Fruit fly (Drosophila melanogaster) whole organism, embryonic: ENCODE data around the gene Cad96Cb.

Experiments used
- Atf-2 ChIP-seq: fragments of 200-800 bp; sonication (Bioruptor generic); optimal IDR thresholded peaks from 2 replicates; lab custom pipeline; 2016; ENCODE audit warnings: missing biosample characterization, missing genetic modification characterization
- Atf3 ChIP-seq: fragments of 200-800 bp; sonication (Bioruptor generic); optimal IDR thresholded peaks from 3 replicates; lab custom pipeline; 2016; ENCODE audit warnings: missing biosample characterization, missing genetic modification characterization
- CG14014 ChIP-seq: fragments of 200-800 bp; sonication (Bioruptor generic); IDR thresholded peaks from 2 replicates; pipeline ENCODE4 v1.3.6; 2022; ENCODE audit warnings: missing biosample characterization, missing genetic modification characterization
- CG14050 ChIP-seq: fragments of 200-800 bp; sonication (Bioruptor generic); IDR thresholded peaks from 3 replicates; pipeline ENCODE4 v1.3.6; 2022; ENCODE audit warnings: missing biosample characterization, missing genetic modification characterization
- CG14710 ChIP-seq: fragments of 200-800 bp; sonication (Bioruptor generic); optimal IDR thresholded peaks from 3 replicates; lab custom pipeline; 2019; ENCODE audit warnings: missing biosample characterization, mild to moderate bottlenecking, missing genetic modification characterization, moderate library complexity
- CG15011 ChIP-seq: fragments of 200-800 bp; sonication (Bioruptor generic); optimal IDR thresholded peaks from 3 replicates; lab custom pipeline; 2018; ENCODE audit warnings: missing biosample characterization, mild to moderate bottlenecking, missing genetic modification characterization
- CG17359 ChIP-seq: fragments of 200-800 bp; sonication (Bioruptor generic); optimal IDR thresholded peaks from 3 replicates; lab custom pipeline; 2018; ENCODE audit warnings: missing biosample characterization, mild to moderate bottlenecking, missing genetic modification characterization, moderate library complexity
- CG17568 ChIP-seq: fragments of 200-800 bp; sonication (Bioruptor generic); optimal IDR thresholded peaks from 2 replicates; lab custom pipeline; 2018; ENCODE audit warnings: missing biosample characterization, mild to moderate bottlenecking, missing genetic modification characterization, moderate library complexity
- CG18599 ChIP-seq: fragments of 200-800 bp; sonication (Bioruptor generic); optimal IDR thresholded peaks from 3 replicates; lab custom pipeline; 2017; ENCODE audit warnings: missing biosample characterization, missing genetic modification characterization, mild to moderate bottlenecking, moderate library complexity, missing genetic modification reagents
- CG3065 ChIP-seq: fragments of 200-800 bp; sonication (Bioruptor generic); optimal IDR thresholded peaks from 2 replicates; lab custom pipeline; 2016; ENCODE audit warnings: missing biosample characterization, missing genetic modification characterization
- CG34224 ChIP-seq: fragments of 200-800 bp; sonication (Bioruptor generic); IDR thresholded peaks from 3 replicates; pipeline ENCODE4 v1.3.6; 2022; ENCODE audit warnings: missing biosample characterization, missing genetic modification characterization; ENCODE audit not compliant: partially characterized antibody
- CG3726 ChIP-seq: fragments of 200-800 bp; sonication (Bioruptor generic); IDR thresholded peaks from 3 replicates; pipeline ENCODE4, ENCODE4 v1.3.6; 2022; ENCODE audit warnings: missing biosample characterization, missing genetic modification characterization
- CG42726 ChIP-seq: fragments of 200-800 bp; sonication (Bioruptor generic); IDR thresholded peaks from 2 replicates; pipeline ENCODE4 v1.3.6; 2022; ENCODE audit warnings: missing biosample characterization, missing genetic modification characterization; ENCODE audit not compliant: partially characterized antibody
- CG4282 ChIP-seq: fragments of 200-800 bp; sonication (Bioruptor generic); optimal IDR thresholded peaks from 2 replicates; lab custom pipeline; 2016; ENCODE audit warnings: missing biosample characterization, missing genetic modification characterization
- CG6175 ChIP-seq: fragments of 200-800 bp; sonication (Bioruptor generic); IDR thresholded peaks from 3 replicates; pipeline ENCODE4 v1.3.6; 2022; ENCODE audit warnings: missing biosample characterization, missing genetic modification characterization
- CG6654 ChIP-seq: fragments of 200-800 bp; sonication (Bioruptor generic); optimal IDR thresholded peaks from 2 replicates; lab custom pipeline; 2017; ENCODE audit warnings: missing biosample characterization, mild to moderate bottlenecking, missing genetic modification characterization
- CG8089 ChIP-seq: fragments of 200-800 bp; sonication (Bioruptor generic); optimal IDR thresholded peaks from 3 replicates; lab custom pipeline; 2016; ENCODE audit warnings: missing biosample characterization, missing genetic modification characterization
- CG9797 ChIP-seq: fragments of 200-800 bp; sonication (Bioruptor generic); optimal IDR thresholded peaks from 3 replicates; lab custom pipeline; 2018; ENCODE audit warnings: missing biosample characterization, mild to moderate bottlenecking, missing genetic modification characterization
- Camta ChIP-seq: fragments of 200-800 bp; sonication (Bioruptor generic); optimal IDR thresholded peaks from 2 replicates; lab custom pipeline; 2016; ENCODE audit warnings: missing biosample characterization, missing genetic modification characterization
- D19A ChIP-seq: fragments of 200-800 bp; optimal IDR thresholded peaks from 3 replicates; lab custom pipeline; 2019; ENCODE audit warnings: missing biosample characterization, mild to moderate bottlenecking, missing genetic modification characterization, moderate library complexity
- NC2β ChIP-seq: fragments of 200-800 bp; sonication (Bioruptor generic); optimal IDR thresholded peaks from 2 replicates; lab custom pipeline; 2016; ENCODE audit warnings: missing biosample characterization, missing genetic modification characterization
- NFAT ChIP-seq: fragments of 200-800 bp; sonication (Bioruptor generic); IDR thresholded peaks from 2 replicates; pipeline ENCODE4 v1.3.6; 2022; ENCODE audit warnings: missing biosample characterization, missing genetic modification characterization
- Opbp ChIP-seq: fragments of 200-800 bp; sonication (Bioruptor generic); IDR thresholded peaks from 3 replicates; pipeline ENCODE4 v1.3.6; 2022; ENCODE audit warnings: missing biosample characterization, missing genetic modification characterization; ENCODE audit not compliant: partially characterized antibody
- Trl ChIP-seq, 3 experiments: fragments of >200 bp in 2 of 3; fragments of 200-800 bp in 1 of 3; sonication (Bioruptor generic) in 1 of 3; optimal IDR thresholded peaks; 2 replicates in 1 of 3; 3 replicates in 2 of 3; lab custom pipeline; 2016 to 2017; ENCODE audit warnings: missing biosample characterization in 1 of 3, missing genetic modification characterization in 1 of 3
- Xbp1 ChIP-seq: fragments of 200-800 bp; sonication (Bioruptor generic); optimal IDR thresholded peaks from 3 replicates; lab custom pipeline; 2016; ENCODE audit warnings: missing biosample characterization, mild to moderate bottlenecking, missing genetic modification characterization
- ab ChIP-seq: fragments of 200-800 bp; sonication (Bioruptor generic); optimal IDR thresholded peaks from 2 replicates; lab custom pipeline; 2016; ENCODE audit warnings: missing biosample characterization, missing genetic modification characterization
- amos ChIP-seq: fragments of 200-800 bp; sonication (Bioruptor generic); IDR thresholded peaks from 2 replicates; pipeline ENCODE4 v1.3.6; 2022; ENCODE audit warnings: missing biosample characterization, missing genetic modification characterization; ENCODE audit not compliant: partially characterized antibody
- ara ChIP-seq: fragments of 200-800 bp; sonication (Bioruptor generic); IDR thresholded peaks from 2 replicates; pipeline ENCODE4 v1.3.6; 2022; ENCODE audit warnings: missing biosample characterization, missing genetic modification characterization
- bowl ChIP-seq: fragments of 200-800 bp; sonication (Bioruptor generic); IDR thresholded peaks from 2 replicates; pipeline ENCODE4 v1.3.6; 2022; ENCODE audit warnings: missing biosample characterization, missing genetic modification characterization
- caup ChIP-seq: fragments of 200-800 bp; sonication (Bioruptor generic); optimal IDR thresholded peaks from 3 replicates; lab custom pipeline; 2017; ENCODE audit warnings: missing biosample characterization, mild to moderate bottlenecking, missing genetic modification characterization, moderate library complexity; ENCODE audit not compliant: severe bottlenecking
- ci ChIP-seq: fragments of 200-800 bp; sonication (Bioruptor generic); IDR thresholded peaks from 3 replicates; pipeline ENCODE4 v1.3.6; 2022; ENCODE audit warnings: missing biosample characterization, missing genetic modification characterization
- dan ChIP-seq: fragments of 200-800 bp; sonication (Bioruptor generic); IDR thresholded peaks from 2 replicates; pipeline ENCODE4 v1.3.6; 2022; ENCODE audit warnings: missing biosample characterization, missing genetic modification characterization
- dm ChIP-seq: fragments of 200-800 bp; sonication (Bioruptor generic); optimal IDR thresholded peaks from 3 replicates; lab custom pipeline; 2016; ENCODE audit warnings: missing biosample characterization, missing genetic modification characterization
- esg ChIP-seq: fragments of 200-800 bp; sonication (Bioruptor generic); conservative IDR thresholded peaks from 2 replicates; pipeline ENCODE4 v1.3.6; 2022; ENCODE audit warnings: missing biosample characterization, missing genetic modification characterization
- eve ChIP-seq, 2 experiments: fragments of >200 bp; optimal IDR thresholded peaks; 2 replicates each; lab custom pipeline; 2017; ENCODE audit warnings: missing biosample characterization in 2 of 2, missing genetic modification characterization in 2 of 2
- exex ChIP-seq: fragments of 200-800 bp; sonication (Bioruptor generic); optimal IDR thresholded peaks from 4 replicates; lab custom pipeline; 2018; ENCODE audit warnings: missing biosample characterization, mild to moderate bottlenecking, missing genetic modification characterization, moderate library complexity
- gce ChIP-seq: fragments of 200-800 bp; sonication (Bioruptor generic); IDR thresholded peaks from 3 replicates; pipeline ENCODE4 v1.3.6; 2022; ENCODE audit warnings: missing biosample characterization, missing genetic modification characterization
- gro ChIP-seq: fragments of 200-800 bp; sonication (Bioruptor generic); optimal IDR thresholded peaks from 2 replicates; lab custom pipeline; 2016; ENCODE audit warnings: missing biosample characterization, missing genetic modification characterization
- kay ChIP-seq: fragments of 200-800 bp; sonication (Bioruptor generic); optimal IDR thresholded peaks from 2 replicates; lab custom pipeline; 2016; ENCODE audit warnings: missing biosample characterization, missing genetic modification characterization
- lab ChIP-seq: fragments of 200-800 bp; sonication (Bioruptor generic); optimal IDR thresholded peaks from 3 replicates; lab custom pipeline; 2017; ENCODE audit warnings: missing biosample characterization, missing genetic modification characterization, mild to moderate bottlenecking, moderate library complexity, missing genetic modification reagents
- nerfin-1 ChIP-seq: fragments of 200-800 bp; sonication (Bioruptor generic); optimal IDR thresholded peaks from 3 replicates; lab custom pipeline; 2019; ENCODE audit warnings: missing biosample characterization, mild to moderate bottlenecking, missing genetic modification characterization, moderate library complexity
- nom ChIP-seq: fragments of 200-800 bp; sonication (Bioruptor generic); optimal IDR thresholded peaks from 2 replicates; lab custom pipeline; 2017; ENCODE audit warnings: missing biosample characterization, missing genetic modification characterization, mild to moderate bottlenecking, moderate library complexity, missing genetic modification reagents
- pb ChIP-seq: fragments of 200-800 bp; sonication (Bioruptor generic); optimal IDR thresholded peaks from 3 replicates; lab custom pipeline; 2016; ENCODE audit warnings: missing biosample characterization, missing genetic modification characterization
- slbo ChIP-seq: fragments of 200-800 bp; sonication (Bioruptor generic); IDR thresholded peaks from 2 replicates; pipeline ENCODE4 v1.3.6; 2022; ENCODE audit warnings: missing biosample characterization, missing genetic modification characterization
- sna ChIP-seq: fragments of 200-800 bp; sonication (Bioruptor generic); IDR thresholded peaks from 2 replicates; pipeline ENCODE4 v1.3.6; 2022; ENCODE audit warnings: missing biosample characterization, missing genetic modification characterization; ENCODE audit not compliant: partially characterized antibody
- tap ChIP-seq: fragments of 200-800 bp; optimal IDR thresholded peaks from 3 replicates; lab custom pipeline; 2019; ENCODE audit warnings: missing biosample characterization, mild to moderate bottlenecking, missing genetic modification characterization, moderate library complexity
- unpg ChIP-seq: fragments of 200-800 bp; sonication (Bioruptor generic); optimal IDR thresholded peaks from 3 replicates; lab custom pipeline; 2018; ENCODE audit warnings: missing biosample characterization, mild to moderate bottlenecking, missing genetic modification characterization, moderate library complexity
- zf30C ChIP-seq: fragments of 200-800 bp; sonication (Bioruptor generic); optimal IDR thresholded peaks from 3 replicates; lab custom pipeline; 2018; ENCODE audit warnings: missing biosample characterization, mild to moderate bottlenecking, missing genetic modification characterization

Cad96Cb gene

dm6 chr3R:25232271-25232989, at the start of gene Cad96Cb (continued):
- TF ChIP-seq CG14050 (GFP tag; lab: Robert Waterston, UW) (peak; percentile 43; the same call in 1 of the 3 replicates), dm (GFP tag; lab: Kevin White, UChicago) (peak; percentile 68), unpg (GFP tag; lab: Kevin White, UChicago) (peak; percentile 82), CG3065 (peak; percentile 65), eve (GFP tag; optimal IDR thresholded peaks at IDR 0.05; lab: Kevin White, UChicago) (no peak), Trl (optimal IDR thresholded peaks at IDR 0.05; lab: Kevin White, UChicago) (no peak), Trl (GFP tag; optimal IDR thresholded peaks at IDR 0.05; lab: Kevin White, UChicago) (peak; percentile 74), esg (0 out of 2 replicates have a peak, but pooled peaks have one; percentile 46), CG3726 (GFP tag; lab: Robert Waterston, UW) (no peak), amos (GFP tag; lab: Robert Waterston, UW) (no peak), D19A (tag; lab: Kevin White, UChicago) (peak; percentile 84), ci (GFP tag; lab: Robert Waterston, UW) (peak; percentile 63; the same call in 2 of the 3 replicates), CG8089 (GFP tag; lab: Kevin White, UChicago) (peak; percentile 70), slbo (peak; percentile 38; the same call in 1 of the 2 replicates), CG42726 (GFP tag; lab: Robert Waterston, UW) (no peak), Atf3 (peak; percentile 80), Opbp (no peak), tap (tag; lab: Kevin White, UChicago) (no peak), CG17568 (GFP tag; lab: Kevin White, UChicago) (no peak), gce (GFP tag; lab: Robert Waterston, UW) (0 out of 3 replicates have a peak, but pooled peaks have one; percentile 35), pb (GFP tag; lab: Kevin White, UChicago) (peak; percentile 78), gro (no peak), CG6175 (GFP tag; lab: Robert Waterston, UW) (0 out of 3 replicates have a peak, but pooled peaks have one; percentile 41), CG6654 (GFP tag; lab: Kevin White, UChicago) (peak; percentile 70), NFAT (GFP tag; lab: Robert Waterston, UW) (no peak), Xbp1 (peak; percentile 77), CG4282 (peak; percentile 28), CG15011 (GFP tag; lab: Kevin White, UChicago) (peak; percentile 77), CG34224 (GFP tag; lab: Robert Waterston, UW) (no peak), NC2β (GFP tag; lab: Kevin White, UChicago) (peak; percentile 73), zf30C (no peak), CG17359 (tag; lab: Kevin White, UChicago) (peak; percentile 83), Camta (GFP tag; lab: Kevin White, UChicago) (peak; percentile 86), nom (GFP tag; lab: Kevin White, UChicago) (peak; percentile 81), CG18599 (GFP tag; lab: Kevin White, UChicago) (peak; percentile 78), dan (GFP tag; lab: Robert Waterston, UW) (peak; percentile 63; the same call in 1 of the 2 replicates), CG9797 (GFP tag; lab: Kevin White, UChicago) (no peak), nerfin-1 (peak; percentile 88), ara (GFP tag; lab: Robert Waterston, UW) (peak; percentile 65; the same call in 1 of the 2 replicates), exex (tag; lab: Kevin White, UChicago) (no peak), CG14014 (GFP tag; lab: Robert Waterston, UW) (0 out of 2 replicates have a peak, but pooled peaks have one; percentile 41), ab (GFP tag; lab: Kevin White, UChicago) (peak; percentile 66), lab (GFP tag; lab: Kevin White, UChicago) (peak; percentile 71), CG14710 (tag; lab: Kevin White, UChicago) (peak; percentile 93), Atf-2 (GFP tag; lab: Kevin White, UChicago) (peak; percentile 88), kay (GFP tag; lab: Kevin White, UChicago) (peak; percentile 56), sna (GFP tag; lab: Robert Waterston, UW) (no peak), bowl (GFP tag; lab: Robert Waterston, UW) (no peak), caup (peak; percentile 66)
